Worm (Caenorhabditis elegans) whole organism, late embryonic: Measurements from ENCODE around the gene ttr-37.

ENCODE experiments used
- F13H6.1 ChIP-seq: sonication (generic microtip); optimal IDR thresholded peaks from 2 replicates; lab custom pipeline; 2016; ENCODE audit warnings: missing genetic modification characterization, missing compliant biosample characterization
- T23F11.4 ChIP-seq: fragments of 200-800 bp; sonication (Bioruptor generic); optimal IDR thresholded peaks from 2 replicates; lab custom pipeline; 2018; ENCODE audit warnings: mild to moderate bottlenecking, missing genetic modification characterization, missing compliant biosample characterization
- ama-1 ChIP-seq: fragments of 150-350 bp; optimal IDR thresholded peaks from 2 replicates; lab custom pipeline; 2014
- ceh-45 ChIP-seq: fragments of 200-800 bp; sonication (Bioruptor generic); IDR thresholded peaks from 2 replicates; pipeline ENCODE4 v1.3.6; 2022; ENCODE audit warnings: missing genetic modification reagents, missing genetic modification characterization, missing compliant biosample characterization
- dve-1 ChIP-seq: sonication (generic microtip); optimal IDR thresholded peaks from 2 replicates; lab custom pipeline; 2017; ENCODE audit warnings: antibody characterized with exemption, mild to moderate bottlenecking, missing genetic modification characterization, missing compliant biosample characterization
- fkh-10 ChIP-seq: fragments of 150-350 bp; optimal IDR thresholded peaks from 2 replicates; lab custom pipeline; 2014; ENCODE audit warnings: missing biosample characterization, missing genetic modification reagents, missing genetic modification characterization
- hlh-8 ChIP-seq: sonication (generic microtip); optimal IDR thresholded peaks from 2 replicates; lab custom pipeline; 2016; ENCODE audit warnings: missing genotype, missing genetic modification characterization, missing compliant biosample characterization
- nhr-11 ChIP-seq: fragments of 150-350 bp; optimal IDR thresholded peaks from 2 replicates; lab custom pipeline; 2014; ENCODE audit warnings: missing biosample characterization, missing genetic modification characterization
- sox-2 ChIP-seq: fragments of 200-800 bp; sonication (Bioruptor generic); IDR thresholded peaks from 2 replicates; pipeline ENCODE4 v1.3.6; 2022; ENCODE audit warnings: missing genetic modification reagents, missing genetic modification characterization, missing compliant biosample characterization
- unc-55 ChIP-seq: sonication (generic microtip); optimal IDR thresholded peaks from 2 replicates; lab custom pipeline; 2017; ENCODE audit warnings: missing biosample characterization, missing genetic modification reagents, missing genetic modification characterization
- unc-86 ChIP-seq: sonication (generic microtip); optimal IDR thresholded peaks from 2 replicates; lab custom pipeline; 2016; ENCODE audit warnings: missing genetic modification characterization, missing compliant biosample characterization

DNA sequence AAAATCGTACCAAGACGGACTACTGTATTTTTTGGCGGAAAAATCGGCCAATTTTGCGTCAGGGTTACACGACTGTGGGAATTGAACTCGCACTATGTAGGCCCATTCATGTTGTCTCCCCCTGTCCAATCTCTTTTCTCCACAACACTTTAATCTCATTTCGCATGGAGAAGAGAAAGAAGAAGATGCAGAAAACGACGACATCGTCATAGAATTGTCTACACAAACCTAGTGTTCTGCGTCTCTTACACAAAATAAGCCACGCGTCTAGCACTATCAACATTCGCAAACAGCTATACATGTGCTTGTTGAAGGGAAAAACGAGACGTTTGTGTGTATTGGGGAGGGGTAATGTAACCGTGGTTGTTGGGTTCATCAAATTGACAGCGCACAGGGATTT lies 14.0 kb downstream of the ttr-37 start:
- TF ChIP-seq ceh-45 (GFP tag; lab: Robert Waterston, UW) = no peak
- no peak for TF ChIP-seq sox-2
- no peak for TF ChIP-seq unc-55 (GFP tag; lab: Kevin White, UChicago)
- no peak for TF ChIP-seq ama-1 (lab: Kevin White, UChicago)
- TF ChIP-seq fkh-10 (GFP tag; lab: Kevin White, UChicago) = no peak
- TF ChIP-seq T23F11.4 (GFP tag; lab: Kevin White, UChicago) = no peak
- no peak for TF ChIP-seq unc-86
- no peak for TF ChIP-seq F13H6.1 (tag; lab: Kevin White, UChicago)
- no peak for TF ChIP-seq dve-1 (tag; lab: Kevin White, UChicago)
- TF ChIP-seq nhr-11 (tag; lab: Kevin White, UChicago) = no peak
- TF ChIP-seq hlh-8 (tag; lab: Kevin White, UChicago) = no peak
